Fruit fly (Drosophila melanogaster) whole organism, embryonic: ENCODE results near the gene Top3beta.

Experiments used
- Bgb ChIP-seq: fragments of 200-800 bp; sonication (Bioruptor generic); IDR thresholded peaks from 2 replicates; pipeline ENCODE4 v1.3.6; 2022; ENCODE audit warnings: missing biosample characterization, missing genetic modification characterization; ENCODE audit not compliant: partially characterized antibody
- BtbVII ChIP-seq: fragments of 200-800 bp; sonication (Bioruptor generic); optimal IDR thresholded peaks from 3 replicates; lab custom pipeline; 2017; ENCODE audit warnings: missing biosample characterization, mild to moderate bottlenecking, missing genetic modification characterization
- CG10267 ChIP-seq: fragments of 200-800 bp; sonication (Bioruptor generic); optimal IDR thresholded peaks from 2 replicates; lab custom pipeline; 2018; ENCODE audit warnings: missing biosample characterization, mild to moderate bottlenecking, missing genetic modification characterization, moderate library complexity
- CG10543 ChIP-seq: fragments of 200-800 bp; sonication (Bioruptor generic); optimal IDR thresholded peaks from 3 replicates; lab custom pipeline; 2017; ENCODE audit warnings: missing biosample characterization, mild to moderate bottlenecking, missing genetic modification characterization, moderate library complexity
- CG12219 ChIP-seq: fragments of 200-800 bp; sonication (Bioruptor generic); optimal IDR thresholded peaks from 3 replicates; lab custom pipeline; 2018; ENCODE audit warnings: missing biosample characterization, mild to moderate bottlenecking, missing genetic modification characterization
- CG15011 ChIP-seq: fragments of 200-800 bp; sonication (Bioruptor generic); optimal IDR thresholded peaks from 3 replicates; lab custom pipeline; 2018; ENCODE audit warnings: missing biosample characterization, mild to moderate bottlenecking, missing genetic modification characterization
- CG15073 ChIP-seq: fragments of 200-800 bp; sonication (Bioruptor generic); optimal IDR thresholded peaks from 2 replicates; lab custom pipeline; 2016; ENCODE audit warnings: missing biosample characterization, missing genetic modification characterization
- CG1602 ChIP-seq: fragments of 200-800 bp; sonication (Bioruptor generic); optimal IDR thresholded peaks from 3 replicates; lab custom pipeline; 2016; ENCODE audit warnings: missing biosample characterization, missing genetic modification characterization
- CG16779 ChIP-seq: fragments of 200-800 bp; sonication (Bioruptor generic); IDR thresholded peaks from 2 replicates; pipeline ENCODE4 v1.3.6; 2022; ENCODE audit warnings: missing biosample characterization, missing genetic modification characterization
- CG17186 ChIP-seq: fragments of 200-800 bp; sonication (Bioruptor generic); optimal IDR thresholded peaks from 3 replicates; lab custom pipeline; 2017; ENCODE audit warnings: missing biosample characterization, missing genetic modification reagents, missing genetic modification characterization
- CG18619 ChIP-seq: fragments of 200-800 bp; sonication (Bioruptor generic); optimal IDR thresholded peaks from 3 replicates; lab custom pipeline; 2017; ENCODE audit warnings: missing biosample characterization, mild to moderate bottlenecking, missing genetic modification characterization
- CG8388 ChIP-seq: fragments of 200-800 bp; sonication (Bioruptor generic); optimal IDR thresholded peaks from 2 replicates; lab custom pipeline; 2019; ENCODE audit warnings: missing biosample characterization, mild to moderate bottlenecking, missing genetic modification characterization, moderate library complexity
- CG9215 ChIP-seq: fragments of 200-800 bp; sonication (Bioruptor generic); IDR thresholded peaks from 2 replicates; pipeline ENCODE4 v1.3.6; 2022; ENCODE audit warnings: missing biosample characterization, missing genetic modification characterization
- CG9876 ChIP-seq: fragments of 200-800 bp; sonication (Bioruptor generic); optimal IDR thresholded peaks from 2 replicates; lab custom pipeline; 2016; ENCODE audit warnings: missing biosample characterization, missing genetic modification characterization
- Camta ChIP-seq: fragments of 200-800 bp; sonication (Bioruptor generic); optimal IDR thresholded peaks from 2 replicates; lab custom pipeline; 2016; ENCODE audit warnings: missing biosample characterization, missing genetic modification characterization
- Deaf1 ChIP-seq: fragments of 200-800 bp; optimal IDR thresholded peaks from 3 replicates; lab custom pipeline; 2019; ENCODE audit warnings: missing biosample characterization, mild to moderate bottlenecking, missing genetic modification characterization, moderate library complexity
- Dref ChIP-seq: fragments of 200-800 bp; sonication (Bioruptor generic); IDR thresholded peaks from 2 replicates; pipeline ENCODE4 v1.3.6; 2022; ENCODE audit warnings: missing biosample characterization, missing genetic modification characterization
- Eip74EF ChIP-seq, 2 experiments: fragments of 200-800 bp in 1 of 2; fragments of >200 bp in 1 of 2; sonication (Bioruptor generic) in 1 of 2; optimal IDR thresholded peaks; 2 replicates each; lab custom pipeline; 2017 to 2019; ENCODE audit warnings: missing biosample characterization in 2 of 2, missing genetic modification characterization in 2 of 2, mild to moderate bottlenecking in 1 of 2, moderate library complexity in 1 of 2
- Elba2 ChIP-seq: fragments of 200-800 bp; sonication (Bioruptor generic); optimal IDR thresholded peaks from 3 replicates; lab custom pipeline; 2016; ENCODE audit warnings: missing biosample characterization, missing genetic modification characterization
- Ets65A ChIP-seq: fragments of 200-800 bp; sonication (Bioruptor generic); peaks from one replicate; lab custom pipeline; 2016; ENCODE audit warnings: missing biosample characterization, missing genetic modification characterization
- HLH54F ChIP-seq: fragments of 200-800 bp; sonication (Bioruptor generic); optimal IDR thresholded peaks from 3 replicates; lab custom pipeline; 2016; ENCODE audit warnings: missing biosample characterization, missing genetic modification characterization
- HLHmδ ChIP-seq: fragments of 200-800 bp; sonication (Bioruptor generic); optimal IDR thresholded peaks from 2 replicates; lab custom pipeline; 2018; ENCODE audit warnings: missing biosample characterization, mild to moderate bottlenecking, missing genetic modification characterization, moderate library complexity
- HmgZ ChIP-seq: fragments of 200-800 bp; sonication (Bioruptor generic); optimal IDR thresholded peaks from 2 replicates; lab custom pipeline; 2018; ENCODE audit warnings: missing biosample characterization, mild to moderate bottlenecking, missing genetic modification characterization
- Hmr ChIP-seq: fragments of 200-800 bp; sonication (Bioruptor generic); optimal IDR thresholded peaks from 3 replicates; lab custom pipeline; 2017; ENCODE audit warnings: mild to moderate bottlenecking, missing biosample characterization, missing genetic modification reagents, missing genetic modification characterization
- Hr51 ChIP-seq, 2 experiments: fragments of 200-800 bp; sonication (Bioruptor generic); optimal IDR thresholded peaks; 2 replicates in 1 of 2; 3 replicates in 1 of 2; lab custom pipeline; 2016 to 2018; ENCODE audit warnings: missing biosample characterization in 2 of 2, missing genetic modification characterization in 2 of 2, mild to moderate bottlenecking in 1 of 2, moderate library complexity in 1 of 2
- Jarid2 ChIP-seq: fragments of 200-800 bp; sonication (Bioruptor generic); optimal IDR thresholded peaks from 3 replicates; lab custom pipeline; 2017; ENCODE audit warnings: mild to moderate bottlenecking, missing biosample characterization, missing genetic modification reagents, missing genetic modification characterization
- Lim3 ChIP-seq: fragments of 200-800 bp; sonication (Bioruptor generic); IDR thresholded peaks from 2 replicates; pipeline ENCODE4 v1.3.6; 2022; ENCODE audit warnings: missing biosample characterization, missing genetic modification characterization
- Max ChIP-seq: fragments of 200-800 bp; sonication (Bioruptor generic); optimal IDR thresholded peaks from 2 replicates; lab custom pipeline; 2016; ENCODE audit warnings: missing biosample characterization, mild to moderate bottlenecking, missing genetic modification characterization
- Poxn ChIP-seq: fragments of 200-800 bp; sonication (Bioruptor generic); IDR thresholded peaks from 2 replicates; pipeline ENCODE4 v1.3.6; 2022; ENCODE audit warnings: missing biosample characterization, missing genetic modification characterization
- Spps ChIP-seq: fragments of 200-800 bp; sonication (Bioruptor generic); optimal IDR thresholded peaks from 2 replicates; lab custom pipeline; 2018; ENCODE audit warnings: missing biosample characterization, mild to moderate bottlenecking, missing genetic modification characterization
- Sry-δ ChIP-seq: fragments of 200-800 bp; sonication (Bioruptor generic); optimal IDR thresholded peaks from 2 replicates; lab custom pipeline; 2016; ENCODE audit warnings: missing biosample characterization, missing genetic modification characterization
- Taf1 ChIP-seq: fragments of 200-800 bp; sonication (Bioruptor generic); IDR thresholded peaks from 2 replicates; pipeline ENCODE4 v1.3.6; 2022; ENCODE audit warnings: missing biosample characterization, missing genetic modification characterization
- Trl ChIP-seq, 3 experiments: fragments of >200 bp in 2 of 3; fragments of 200-800 bp in 1 of 3; sonication (Bioruptor generic) in 1 of 3; optimal IDR thresholded peaks; 2 replicates in 1 of 3; 3 replicates in 2 of 3; lab custom pipeline; 2016 to 2017; ENCODE audit warnings: missing biosample characterization in 1 of 3, missing genetic modification characterization in 1 of 3
- abd-A ChIP-seq: fragments of 200-800 bp; sonication (Bioruptor generic); optimal IDR thresholded peaks from 3 replicates; lab custom pipeline; 2019; ENCODE audit warnings: missing biosample characterization, mild to moderate bottlenecking, missing genetic modification characterization, moderate library complexity
- aop ChIP-seq: fragments of 200-800 bp; sonication (Bioruptor generic); IDR thresholded peaks from 2 replicates; pipeline ENCODE4 v1.3.6; 2022; ENCODE audit warnings: missing biosample characterization, missing genetic modification characterization
- bcd ChIP-seq: fragments of 200-800 bp; sonication (Bioruptor generic); optimal IDR thresholded peaks from 2 replicates; lab custom pipeline; 2017; ENCODE audit warnings: missing biosample characterization, mild to moderate bottlenecking, missing genetic modification characterization
- br ChIP-seq: fragments of >200 bp; optimal IDR thresholded peaks from 2 replicates; lab custom pipeline; 2017
- cas ChIP-seq: fragments of 200-800 bp; sonication (Bioruptor generic); IDR thresholded peaks from 2 replicates; pipeline ENCODE4 v1.3.6; 2022; ENCODE audit warnings: missing biosample characterization, missing genetic modification characterization
- cg ChIP-seq: fragments of 200-800 bp; sonication (Bioruptor generic); optimal IDR thresholded peaks from 3 replicates; lab custom pipeline; 2019; ENCODE audit warnings: missing biosample characterization, mild to moderate bottlenecking, missing genetic modification characterization, moderate library complexity
- chm ChIP-seq: fragments of 200-800 bp; sonication (Bioruptor generic); IDR thresholded peaks from 2 replicates; pipeline ENCODE4 v1.3.6; 2022; ENCODE audit warnings: missing biosample characterization, missing genetic modification characterization
- dm ChIP-seq: fragments of 200-800 bp; sonication (Bioruptor generic); optimal IDR thresholded peaks from 3 replicates; lab custom pipeline; 2016; ENCODE audit warnings: missing biosample characterization, missing genetic modification characterization
- gem ChIP-seq: fragments of 200-800 bp; sonication (Bioruptor generic); optimal IDR thresholded peaks from 2 replicates; lab custom pipeline; 2019; ENCODE audit warnings: missing biosample characterization, mild to moderate bottlenecking, missing genetic modification characterization, moderate library complexity
- gsb-n ChIP-seq: fragments of 200-800 bp; sonication (Bioruptor generic); optimal IDR thresholded peaks from 3 replicates; lab custom pipeline; 2018; ENCODE audit warnings: missing biosample characterization, mild to moderate bottlenecking, missing genetic modification characterization
- hbn ChIP-seq: fragments of 200-800 bp; sonication (Bioruptor generic); IDR thresholded peaks from 2 replicates; pipeline ENCODE4 v1.3.6; 2022; ENCODE audit warnings: missing biosample characterization, missing genetic modification characterization; ENCODE audit not compliant: partially characterized antibody
- inv ChIP-seq: fragments of 200-800 bp; sonication (Bioruptor generic); IDR thresholded peaks from 2 replicates; pipeline ENCODE4 v1.3.6; 2022; ENCODE audit warnings: missing biosample characterization, missing genetic modification characterization; ENCODE audit not compliant: partially characterized antibody
- jigr1 ChIP-seq: fragments of 200-800 bp; sonication (Bioruptor generic); IDR thresholded peaks from 3 replicates; pipeline ENCODE4 v1.3.6; 2022; ENCODE audit warnings: missing biosample characterization, missing genetic modification characterization
- pnt ChIP-seq: fragments of 200-800 bp; sonication (Bioruptor generic); optimal IDR thresholded peaks from 3 replicates; lab custom pipeline; 2016; ENCODE audit warnings: missing biosample characterization, missing genetic modification characterization
- pum ChIP-seq: fragments of 200-800 bp; sonication (Bioruptor generic); optimal IDR thresholded peaks from 2 replicates; lab custom pipeline; 2016; ENCODE audit warnings: missing biosample characterization, missing genetic modification characterization
- sd ChIP-seq: fragments of 200-800 bp; sonication (Bioruptor generic); optimal IDR thresholded peaks from 3 replicates; lab custom pipeline; 2018; ENCODE audit warnings: missing biosample characterization, mild to moderate bottlenecking, missing genetic modification characterization, moderate library complexity
- sna ChIP-seq: fragments of 200-800 bp; sonication (Bioruptor generic); IDR thresholded peaks from 2 replicates; pipeline ENCODE4 v1.3.6; 2022; ENCODE audit warnings: missing biosample characterization, missing genetic modification characterization; ENCODE audit not compliant: partially characterized antibody
- vvl ChIP-seq: fragments of 200-800 bp; sonication (Bioruptor generic); IDR thresholded peaks from 2 replicates; pipeline ENCODE4 v1.3.6; 2022; ENCODE audit warnings: missing biosample characterization, missing genetic modification characterization

Gene Top3beta

dm6 chrX:6283470-6283869 lies 4.3 kb downstream of the Top3beta start, which contains the start of gene CG11700 (continued):
- TF ChIP-seq cas (GFP tag; lab: Robert Waterston, UW) (no peak), CG15073 (GFP tag; lab: Kevin White, UChicago) (no peak), HmgZ (tag; lab: Kevin White, UChicago) (no peak), CG12219 (GFP tag; lab: Kevin White, UChicago) (no peak), CG15011 (no peak), CG1602 (GFP tag; lab: Kevin White, UChicago) (no peak), Deaf1 (tag; lab: Kevin White, UChicago) (peak; percentile 4), pum (GFP tag; lab: Kevin White, UChicago) (no peak), Max (no peak), Eip74EF (GFP tag; optimal IDR thresholded peaks at IDR 0.05; lab: Kevin White, UChicago) (no peak), Lim3 (no peak), CG9215 (GFP tag; lab: Robert Waterston, UW) (no peak), jigr1 (GFP tag; lab: Robert Waterston, UW) (no peak), vvl (GFP tag; lab: Robert Waterston, UW) (0 out of 2 replicates have a peak, but pooled peaks have one; percentile 13), CG10543 (GFP tag; lab: Kevin White, UChicago) (no peak), abd-A (no peak), BtbVII (GFP tag; lab: Kevin White, UChicago) (no peak), Bgb (GFP tag; lab: Robert Waterston, UW) (no peak), Dref (GFP tag; lab: Robert Waterston, UW) (no peak), br (lab: Kevin White, UChicago) (no peak), cg (GFP tag; lab: Kevin White, UChicago) (peak; percentile 55), Trl (optimal IDR thresholded peaks at IDR 0.05; lab: Kevin White, UChicago) (peak in 1 of 2 experiments; percentile 28), Trl (GFP tag; optimal IDR thresholded peaks at IDR 0.05; lab: Kevin White, UChicago) (no peak), Elba2 (GFP tag; lab: Kevin White, UChicago) (no peak), Spps (no peak), CG10267 (tag; lab: Kevin White, UChicago) (no peak), CG16779 (GFP tag; lab: Robert Waterston, UW) (no peak), sna (GFP tag; lab: Robert Waterston, UW) (no peak), dm (GFP tag; lab: Kevin White, UChicago) (no peak), CG9876 (GFP tag; lab: Kevin White, UChicago) (no peak), Ets65A (GFP tag; lab: Kevin White, UChicago) (no peak), Hr51 (GFP tag; optimal IDR thresholded peaks at IDR 0.05; lab: Kevin White, UChicago) (no peak), CG8388 (GFP tag; lab: Kevin White, UChicago) (no peak), sd (tag; lab: Kevin White, UChicago) (no peak), HLH54F (no peak), CG18619 (GFP tag; lab: Kevin White, UChicago) (no peak), hbn (GFP tag; lab: Robert Waterston, UW) (no peak), Hmr (no peak), gsb-n (tag; lab: Kevin White, UChicago) (peak; percentile 54), Jarid2 (GFP tag; lab: Kevin White, UChicago) (peak; percentile 2), gem (tag; lab: Kevin White, UChicago) (no peak), Camta (GFP tag; lab: Kevin White, UChicago) (no peak), pnt (GFP tag; lab: Kevin White, UChicago) (no peak), CG17186 (GFP tag; lab: Kevin White, UChicago) (no peak), Sry-δ (GFP tag; lab: Kevin White, UChicago) (no peak), chm (GFP tag; lab: Robert Waterston, UW) (no peak), Taf1 (no peak), aop (GFP tag; lab: Robert Waterston, UW) (0 out of 2 replicates have a peak, but pooled peaks have one; percentile 16), bcd (GFP tag; lab: Kevin White, UChicago) (no peak), HLHmδ (no peak), Poxn (GFP tag; lab: Robert Waterston, UW) (no peak), inv (GFP tag; lab: Robert Waterston, UW) (no peak)
